Fruit fly (Drosophila melanogaster) whole organism, wandering third instar larva: ENCODE data around the gene CG9801.

Experiments used
- Abd-B ChIP-seq: fragments of >200 bp; optimal IDR thresholded peaks from 2 replicates; lab custom pipeline; 2017; ENCODE audit warnings: missing biosample characterization, missing genetic modification characterization
- CG32264 ChIP-seq: fragments of 200-800 bp; sonication (Bioruptor generic); optimal IDR thresholded peaks from 2 replicates; lab custom pipeline; 2016; ENCODE audit warnings: missing biosample characterization, missing genetic modification characterization
- CG9705 ChIP-seq: fragments of 200-800 bp; sonication (Bioruptor generic); optimal IDR thresholded peaks from 2 replicates; lab custom pipeline; 2018; ENCODE audit warnings: missing biosample characterization, mild to moderate bottlenecking, missing genetic modification characterization
- CrebA ChIP-seq: fragments of 200-800 bp; sonication (Bioruptor generic); optimal IDR thresholded peaks from 2 replicates; lab custom pipeline; 2016; ENCODE audit warnings: missing biosample characterization, mild to moderate bottlenecking, missing genetic modification characterization, borderline replicate concordance
- Dfd ChIP-seq: fragments of >200 bp; optimal IDR thresholded peaks from 2 replicates; lab custom pipeline; 2017; ENCODE audit warnings: missing biosample characterization, missing genetic modification characterization
- Dif ChIP-seq: fragments of 200-275, 200-300 bp; sonication (Bioruptor generic); optimal IDR thresholded peaks from 2 replicates; lab custom pipeline; 2018; ENCODE audit warnings: missing biosample characterization, missing genetic modification characterization; ENCODE audit not compliant: partially characterized antibody
- HLH106 ChIP-seq: fragments of 200-800 bp; optimal IDR thresholded peaks from 3 replicates; lab custom pipeline; 2019; ENCODE audit warnings: missing biosample characterization, mild to moderate bottlenecking, missing genetic modification characterization, moderate library complexity
- Hr78 ChIP-seq: fragments of >200 bp; optimal IDR thresholded peaks from 2 replicates; lab custom pipeline; 2017; ENCODE audit warnings: missing biosample characterization, missing genetic modification characterization
- Hr83 ChIP-seq: fragments of 200-300 bp; sonication (Bioruptor generic); optimal IDR thresholded peaks from 2 replicates; lab custom pipeline; 2016; ENCODE audit warnings: missing biosample characterization, mild to moderate bottlenecking, missing genetic modification characterization, moderate library complexity; ENCODE audit not compliant: poor library complexity, severe bottlenecking
- Jra ChIP-seq: sonication (Bioruptor generic); optimal IDR thresholded peaks from 2 replicates; lab custom pipeline; 2016; ENCODE audit warnings: missing biosample characterization, missing genetic modification characterization
- N ChIP-seq: fragments of >200 bp; optimal IDR thresholded peaks from 2 replicates; lab custom pipeline; 2018; ENCODE audit warnings: missing biosample characterization, missing external identifiers, missing genetic modification characterization
- OdsH ChIP-seq: fragments of 200-800 bp; sonication (Bioruptor generic); optimal IDR thresholded peaks from 2 replicates; lab custom pipeline; 2016; ENCODE audit warnings: missing biosample characterization, mild to moderate bottlenecking, missing genetic modification characterization
- Rel ChIP-seq, 2 experiments: fragments of 200-800 bp; sonication (Bioruptor generic) in 1 of 2; optimal IDR thresholded peaks; 2 replicates in 1 of 2; 3 replicates in 1 of 2; lab custom pipeline; 2016 to 2019; ENCODE audit warnings: mild to moderate bottlenecking in 2 of 2, missing biosample characterization in 2 of 2, missing genetic modification characterization in 2 of 2, moderate library complexity in 1 of 2
- Sp1 ChIP-seq: fragments of 200-800 bp; sonication (Bioruptor generic); optimal IDR thresholded peaks from 3 replicates; lab custom pipeline; 2019; ENCODE audit warnings: missing biosample characterization, mild to moderate bottlenecking, missing genetic modification characterization, moderate library complexity
- Vsx2 ChIP-seq: fragments of 200-300, 225-300 bp; sonication (Bioruptor generic); optimal IDR thresholded peaks from 2 replicates; lab custom pipeline; 2018; ENCODE audit warnings: missing biosample characterization, missing genetic modification characterization; ENCODE audit not compliant: partially characterized antibody
- dsf ChIP-seq: sonication (Bioruptor generic); optimal IDR thresholded peaks from 2 replicates; lab custom pipeline; 2016; ENCODE audit warnings: missing biosample characterization, missing genetic modification characterization, borderline replicate concordance
- fru ChIP-seq: fragments of 200-800 bp; sonication (Bioruptor generic); optimal IDR thresholded peaks from 3 replicates; lab custom pipeline; 2016; ENCODE audit warnings: missing biosample characterization, mild to moderate bottlenecking, missing genetic modification characterization
- h ChIP-seq: fragments of 200-800 bp; sonication (Bioruptor generic); optimal IDR thresholded peaks from 3 replicates; lab custom pipeline; 2016; ENCODE audit warnings: missing biosample characterization, mild to moderate bottlenecking, missing genetic modification characterization
- jim ChIP-seq: fragments of 175-275, 200-325 bp; sonication (Bioruptor generic); optimal IDR thresholded peaks from 2 replicates; lab custom pipeline; 2016; ENCODE audit warnings: missing biosample characterization, mild to moderate bottlenecking, missing genetic modification characterization
- lola ChIP-seq: fragments of >200 bp; optimal IDR thresholded peaks from 2 replicates; lab custom pipeline; 2017; ENCODE audit warnings: missing biosample characterization, missing genetic modification characterization
- psq ChIP-seq: fragments of 200-800 bp; sonication (Bioruptor generic); optimal IDR thresholded peaks from 3 replicates; lab custom pipeline; 2017; ENCODE audit warnings: missing biosample characterization, mild to moderate bottlenecking, missing genetic modification characterization, moderate library complexity
- rgr ChIP-seq: fragments of 200-800 bp; sonication (Bioruptor generic); optimal IDR thresholded peaks from 3 replicates; lab custom pipeline; 2016; ENCODE audit warnings: missing biosample characterization, mild to moderate bottlenecking, missing genetic modification characterization
- sage ChIP-seq: fragments of 200-800 bp; sonication (Bioruptor generic); optimal IDR thresholded peaks from 2 replicates; lab custom pipeline; 2016; ENCODE audit warnings: missing biosample characterization, mild to moderate bottlenecking, missing genetic modification characterization
- sv ChIP-seq: fragments of 200-800 bp; sonication (Bioruptor generic); optimal IDR thresholded peaks from 3 replicates; lab custom pipeline; 2016; ENCODE audit warnings: missing biosample characterization, missing genetic modification characterization
- usp ChIP-seq: fragments of >200 bp; optimal IDR thresholded peaks from 2 replicates; lab custom pipeline; 2017; ENCODE audit warnings: missing biosample characterization, missing genetic modification characterization
- woc ChIP-seq: sonication (Bioruptor generic); optimal IDR thresholded peaks from 2 replicates; lab custom pipeline; 2016; ENCODE audit warnings: missing biosample characterization, mild to moderate bottlenecking, missing genetic modification characterization

Gene CG9801

DNA sequence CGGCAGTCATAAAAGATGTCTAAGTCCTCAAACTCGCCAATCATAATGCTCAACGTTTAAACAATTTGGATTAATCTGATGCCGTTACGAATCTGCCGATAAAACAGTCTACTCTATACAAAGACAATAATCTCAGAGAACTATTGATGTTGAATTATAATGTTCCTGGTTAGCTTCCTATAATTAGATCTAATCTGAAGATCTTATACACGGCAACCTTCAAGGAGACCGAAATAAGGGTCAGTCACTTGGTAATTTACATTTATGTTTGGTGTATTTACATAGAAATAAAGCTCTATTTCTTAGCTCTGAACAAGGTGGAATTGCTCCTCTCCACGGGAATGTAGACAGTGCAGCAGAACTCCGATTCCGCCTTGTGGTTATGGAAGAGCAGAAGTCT is 33.2 kb upstream of the CG9801 start, which contains the start of gene CG33189:
Gene CG33189, minus strand, starts transcription at position 101 of the 400 bp plus-strand sequence.
- no peak for TF ChIP-seq woc (GFP tag; lab: Kevin White, UChicago)
- TF ChIP-seq Dif (GFP tag; lab: Kevin White, UChicago), result no peak
- no peak for TF ChIP-seq Hr83 (GFP tag; lab: Kevin White, UChicago)
- TF ChIP-seq lola (GFP tag; lab: Kevin White, UChicago), result no peak
- no peak for TF ChIP-seq Vsx2 (GFP tag; lab: Kevin White, UChicago)
- TF ChIP-seq jim (GFP tag; lab: Kevin White, UChicago), result no peak
- TF ChIP-seq sv (GFP tag; lab: Kevin White, UChicago), result no peak

DNA sequence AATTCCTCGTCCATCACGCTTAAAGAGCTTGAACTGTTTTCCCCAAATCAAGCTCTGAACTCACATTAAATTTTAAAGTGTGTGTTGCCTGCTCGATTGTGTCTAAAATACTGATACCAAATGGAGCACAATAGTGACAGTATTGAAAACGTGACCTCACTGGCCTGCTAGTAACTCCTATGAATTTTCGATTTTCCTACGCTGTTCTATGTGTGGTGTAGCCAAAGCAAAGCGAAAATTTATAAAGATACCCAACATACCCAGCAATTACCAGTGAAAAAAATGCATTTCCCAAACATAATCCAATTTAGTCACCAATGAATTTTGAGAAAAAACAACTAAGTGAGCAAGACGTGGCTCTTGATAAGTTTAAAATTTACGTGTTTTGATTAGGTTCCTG is 32.3 kb upstream of the CG9801 start, which contains the start of gene CG33191:
Gene CG33191, minus strand, starts transcription at position 101 of the 400 bp plus-strand sequence.
- TF ChIP-seq Hr78 (GFP tag; lab: Kevin White, UChicago), result no peak
- TF ChIP-seq Sp1 (GFP tag; lab: Kevin White, UChicago), result no peak
- no peak for TF ChIP-seq fru (GFP tag; lab: Kevin White, UChicago)
- no peak for TF ChIP-seq N (GFP tag; lab: Kevin White, UChicago)
- no peak for TF ChIP-seq woc (GFP tag; lab: Kevin White, UChicago)
- TF ChIP-seq Abd-B (GFP tag; lab: Kevin White, UChicago), result no peak
- TF ChIP-seq rgr, result no peak
- no peak for TF ChIP-seq Dfd (GFP tag; lab: Kevin White, UChicago)
- no peak for TF ChIP-seq OdsH
- TF ChIP-seq, all 38 proteins: peak for 0

DNA sequence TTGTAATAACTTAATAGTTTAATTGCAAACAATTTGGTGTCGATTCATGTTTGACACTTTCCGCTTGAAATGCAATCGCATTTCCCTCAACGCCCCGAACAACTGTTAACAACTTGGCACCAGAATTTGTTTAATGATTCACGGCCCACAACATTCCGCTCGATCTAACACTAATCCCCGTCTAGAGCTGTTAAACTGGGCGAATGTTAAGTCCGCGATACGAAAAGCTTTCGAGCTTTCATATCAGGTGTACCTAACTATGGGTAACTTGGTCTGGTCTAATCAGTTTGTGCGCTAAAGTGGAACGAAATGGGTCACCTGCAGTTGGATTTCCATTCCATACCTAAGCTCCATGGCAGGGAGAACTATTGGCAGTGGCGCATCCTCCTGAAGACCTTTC is 25.7 kb upstream of the CG9801 start, which contains the start of gene CG34301:
Gene CG34301, plus strand, starts transcription at position 301 of the 400 bp plus-strand sequence.
- no peak for TF ChIP-seq sage (GFP tag; lab: Kevin White, UChicago)
- TF ChIP-seq sv (GFP tag; lab: Kevin White, UChicago), result no peak
- TF ChIP-seq jim (GFP tag; lab: Kevin White, UChicago), result no peak
- TF ChIP-seq dsf (GFP tag; lab: Kevin White, UChicago), result no peak
- TF ChIP-seq Vsx2 (GFP tag; lab: Kevin White, UChicago), result no peak
- no peak for TF ChIP-seq psq (GFP tag; lab: Kevin White, UChicago)
- no peak for TF ChIP-seq HLH106 (tag; lab: Kevin White, UChicago)
- no peak for TF ChIP-seq h (GFP tag; lab: Kevin White, UChicago)
- no peak for TF ChIP-seq CrebA (GFP tag; lab: Kevin White, UChicago)
- no peak for TF ChIP-seq Jra
- TF ChIP-seq usp (GFP tag; lab: Kevin White, UChicago), result no peak
- no peak for TF ChIP-seq Rel (GFP tag; optimal IDR thresholded peaks at IDR 0.05; lab: Kevin White, UChicago)
- TF ChIP-seq Rel (tag; optimal IDR thresholded peaks at IDR 0.05; lab: Kevin White, UChicago), result no peak
- TF ChIP-seq, all 38 proteins: peak for 0

DNA sequence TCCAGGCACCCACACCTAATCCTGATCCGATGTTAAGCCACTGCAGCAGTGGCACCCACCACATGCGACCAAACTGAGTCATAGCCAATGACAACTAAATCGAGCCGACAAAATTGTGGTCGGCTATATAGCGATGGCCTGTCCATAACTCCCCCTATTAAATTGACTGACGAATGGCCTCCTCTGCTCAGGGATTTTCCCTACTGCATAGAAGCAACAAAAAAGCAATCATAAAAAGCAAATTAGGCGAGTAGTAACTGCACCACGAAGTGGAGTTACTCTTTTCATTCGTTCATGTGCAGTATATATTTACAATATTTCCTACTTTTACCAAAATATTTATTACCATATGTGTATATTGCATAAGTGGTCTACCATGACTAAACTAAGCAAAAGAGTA is 25.1 kb upstream of the CG9801 start, which contains the start of gene CG13318:
Gene CG13318, minus strand, starts transcription at position 101 of the 400 bp plus-strand sequence.
- TF ChIP-seq woc (GFP tag; lab: Kevin White, UChicago), result no peak
- no peak for TF ChIP-seq CG32264 (GFP tag; lab: Kevin White, UChicago)
- TF ChIP-seq HLH106 (tag; lab: Kevin White, UChicago), result no peak
- TF ChIP-seq Jra, result no peak
- no peak for TF ChIP-seq CG9705 (GFP tag; lab: Kevin White, UChicago)
- TF ChIP-seq sv (GFP tag; lab: Kevin White, UChicago), result no peak
- no peak for TF ChIP-seq Hr78 (GFP tag; lab: Kevin White, UChicago)
- no peak for TF ChIP-seq sage (GFP tag; lab: Kevin White, UChicago)
- no peak for TF ChIP-seq lola (GFP tag; lab: Kevin White, UChicago)
- TF ChIP-seq jim (GFP tag; lab: Kevin White, UChicago), result no peak
- TF ChIP-seq Rel (GFP tag; optimal IDR thresholded peaks at IDR 0.05; lab: Kevin White, UChicago), result no peak
- no peak for TF ChIP-seq Rel (tag; optimal IDR thresholded peaks at IDR 0.05; lab: Kevin White, UChicago)
- TF ChIP-seq Dfd (GFP tag; lab: Kevin White, UChicago), result no peak

DNA sequence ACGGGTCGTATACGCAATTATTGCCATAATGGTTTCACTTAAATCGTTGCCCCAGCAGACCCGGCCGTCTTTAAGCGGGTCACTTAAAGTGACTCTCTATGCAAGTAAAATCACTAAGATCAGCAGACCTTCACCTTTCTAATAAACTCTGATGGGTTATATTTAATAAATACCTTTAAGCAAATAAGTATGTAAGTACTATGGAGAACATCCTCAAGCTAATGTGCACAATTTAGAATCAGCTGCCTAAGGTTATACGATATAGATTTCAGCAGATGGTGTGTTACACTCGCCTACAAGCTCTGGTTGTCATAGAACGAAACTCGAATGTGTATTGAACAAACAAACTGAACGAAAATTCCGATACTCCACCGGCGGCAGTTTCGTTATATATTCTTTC is 21.6 kb upstream of the CG9801 start, which contains the start of gene CG8236:
Gene CG8236, plus strand, starts transcription at position 301 of the 400 bp plus-strand sequence.
- TF ChIP-seq Sp1 (GFP tag; lab: Kevin White, UChicago), result no peak
- TF ChIP-seq usp (GFP tag; lab: Kevin White, UChicago), result no peak
- no peak for TF ChIP-seq CG32264 (GFP tag; lab: Kevin White, UChicago)
